Fruit fly (Drosophila melanogaster): ENCODE data around the gene Arp6.

The Arp6 gene

DNA sequence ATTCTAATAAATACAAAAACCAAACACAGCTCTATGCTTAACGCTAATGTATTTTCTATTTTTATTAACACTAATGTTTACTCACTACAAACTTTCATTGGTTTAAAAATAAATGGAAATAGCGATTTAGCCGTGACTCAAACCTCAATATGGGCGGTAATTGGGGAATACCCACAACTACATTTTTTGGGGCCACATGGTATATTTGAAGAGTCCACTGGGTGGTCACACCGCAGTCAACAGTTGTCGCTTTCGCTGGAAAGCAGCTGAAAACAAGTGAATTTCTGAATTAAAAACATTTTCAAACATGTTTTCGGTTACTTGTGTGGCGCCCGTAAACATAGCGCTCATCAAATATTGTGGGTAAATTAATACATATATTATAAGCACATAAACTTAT is 12.0 kb upstream of the Arp6 start, which contains the start of gene Mvd:
Mvd (plus strand) TSS at position 222 of the 400 bp plus-strand sequence.
- peak; percentile 52 for TF ChIP-seq CG17801 (GFP tag; optimal IDR thresholded peaks at IDR 0.05; ENCODE audit: partially characterized antibody)

DNA sequence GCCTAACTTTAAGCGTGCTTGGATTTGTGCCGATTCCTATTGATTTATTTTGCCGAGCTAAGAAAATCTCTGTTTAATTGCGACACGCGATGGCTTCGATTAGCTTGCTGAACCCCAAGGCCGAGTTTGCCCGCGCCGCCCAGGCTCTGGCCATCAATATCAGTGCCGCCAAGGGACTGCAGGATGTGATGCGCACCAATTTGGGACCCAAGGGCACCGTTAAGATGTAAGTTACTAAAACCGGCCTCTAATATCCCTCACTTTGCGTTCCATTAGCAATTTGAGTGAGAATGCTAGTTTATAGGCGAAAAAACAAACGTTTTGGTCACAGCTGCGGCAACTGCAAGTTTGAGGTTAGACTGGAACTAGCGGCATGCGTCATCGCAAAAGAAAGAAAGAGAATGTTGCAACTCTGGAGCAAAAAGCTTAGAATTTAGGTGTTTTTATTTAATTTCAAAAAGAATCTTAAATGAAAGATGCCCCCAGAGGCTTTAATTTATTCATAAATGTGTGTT is 9.8 kb upstream of the Arp6 start:
- no peak for TF ChIP-seq CG17801 (GFP tag; optimal IDR thresholded peaks at IDR 0.05; ENCODE audit: partially characterized antibody)

DNA sequence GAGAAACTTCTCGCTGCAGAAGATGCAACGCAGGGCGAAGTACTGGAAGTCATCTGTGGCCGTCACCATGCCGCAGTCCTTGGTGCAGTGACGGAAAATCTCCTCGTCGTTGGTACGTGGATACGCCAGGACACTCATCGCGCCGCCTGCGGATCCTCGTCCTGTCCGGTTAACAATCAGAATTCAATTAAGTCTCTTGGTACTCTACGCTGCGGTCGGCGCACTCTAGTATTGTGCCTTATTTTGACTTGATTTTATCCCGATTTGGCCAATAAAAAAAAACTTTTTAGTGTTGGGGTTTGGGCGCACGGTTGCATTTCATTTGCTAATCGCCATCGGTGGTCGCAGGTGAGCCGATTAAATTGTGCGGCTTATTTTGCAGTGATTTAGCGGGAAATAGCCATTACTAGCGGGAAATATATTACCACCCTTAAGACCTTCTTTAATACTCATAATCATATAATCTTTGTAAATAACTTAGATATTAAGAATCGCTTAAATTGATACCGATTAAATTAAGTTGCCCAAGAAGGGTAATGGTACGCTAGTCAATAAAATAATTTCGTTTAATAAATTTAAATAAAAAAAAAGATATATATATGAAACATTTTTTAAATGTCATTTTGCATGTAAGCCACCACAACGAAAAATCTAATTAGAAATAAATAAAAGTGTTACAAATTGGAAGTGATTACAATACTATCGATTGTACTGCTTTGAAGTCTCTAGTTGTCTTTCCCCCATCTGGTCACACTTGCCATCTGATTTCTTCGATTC is 9.2 kb upstream of the Arp6 start, which contains the start of the genes CG8944 and CCT6:
CG8944 (minus strand) TSS at position 327 of the 777 bp plus-strand sequence.
CCT6 (plus strand) TSS at position 744 of the 777 bp plus-strand sequence.
- peak; percentile 8 for TF ChIP-seq CG17801 (GFP tag; optimal IDR thresholded peaks at IDR 0.05; ENCODE audit: partially characterized antibody)

DNA sequence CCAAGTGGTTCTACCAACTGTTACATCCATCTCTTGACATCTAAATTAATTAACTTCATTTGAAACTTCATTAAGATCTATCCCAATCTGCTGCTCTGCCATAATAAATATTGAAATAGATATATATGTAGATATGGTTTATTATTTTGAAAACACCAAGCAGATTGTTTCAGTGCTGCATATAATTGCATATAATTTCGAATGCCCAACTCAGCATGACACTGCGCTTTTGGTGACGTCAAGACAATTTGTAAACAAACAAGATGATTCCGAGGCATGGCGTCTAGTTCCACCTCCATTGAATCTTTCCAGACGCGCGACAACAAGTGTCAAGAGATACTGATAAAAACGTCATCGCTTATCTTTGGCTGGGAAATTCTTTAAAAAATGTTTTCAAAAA is 4.0 kb upstream of the Arp6 start:
- no peak for TF ChIP-seq CG17801 (GFP tag; optimal IDR thresholded peaks at IDR 0.05; ENCODE audit: partially characterized antibody)

DNA sequence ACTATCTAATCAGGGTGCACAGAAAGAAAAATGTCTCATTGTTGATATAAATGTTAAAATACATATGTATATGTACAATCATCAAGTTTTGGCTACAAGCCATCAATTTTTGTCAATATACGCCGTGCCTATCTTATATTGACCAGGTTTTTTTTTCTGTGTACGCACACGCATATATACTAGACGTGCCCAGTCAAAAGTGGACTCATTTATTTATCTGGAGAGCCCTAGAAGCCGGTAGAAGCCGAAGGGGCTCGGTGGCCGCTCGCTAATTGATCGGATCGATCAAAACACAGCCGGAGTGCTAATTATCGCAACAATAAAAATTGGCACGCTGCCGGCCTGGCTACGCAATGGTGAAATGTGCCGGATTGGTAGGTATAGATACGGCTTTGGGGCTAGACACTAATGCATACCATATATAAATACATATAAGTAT is 3.4 kb upstream of the Arp6 start:
- peak; percentile 8 for TF ChIP-seq CG17801 (GFP tag; optimal IDR thresholded peaks at IDR 0.05; ENCODE audit: partially characterized antibody)

DNA sequence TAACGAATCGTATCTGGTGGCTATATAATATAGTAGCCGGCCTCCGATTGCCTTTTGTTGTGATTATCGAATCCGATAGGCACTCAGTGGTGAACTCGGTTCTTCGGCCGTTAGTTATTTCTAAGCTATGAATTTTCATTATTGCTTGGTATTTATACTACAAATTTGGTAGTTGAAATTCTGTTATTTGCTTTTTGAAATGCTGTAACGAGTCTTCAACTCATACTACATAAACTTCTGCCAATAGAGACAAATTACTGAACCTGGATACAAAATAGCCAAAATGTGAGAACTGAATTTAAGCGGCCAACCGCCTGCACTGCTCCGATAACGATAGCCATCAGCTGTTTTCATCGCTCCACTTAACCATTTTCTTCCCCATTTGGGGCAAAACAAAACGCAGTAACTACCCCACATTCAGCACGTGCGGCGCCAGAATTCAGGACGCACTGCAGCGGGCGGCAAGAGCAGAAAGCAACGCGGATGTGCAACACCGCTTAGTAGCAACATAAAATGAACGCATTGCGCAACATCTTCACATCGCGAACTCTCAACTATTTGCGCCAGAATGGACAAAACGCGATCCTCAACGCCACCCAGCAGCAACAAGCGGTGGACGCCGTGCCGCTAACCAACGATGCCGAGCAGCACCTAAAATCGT is 2.1 kb upstream of the Arp6 start, which contains the start of the genes CG11679 and CG8206:
CG11679 (minus strand) TSS at position 65 of the 661 bp plus-strand sequence.
CG8206 (plus strand) TSS at position 341 of the 661 bp plus-strand sequence.
- TF ChIP-seq CG17801 (GFP tag; optimal IDR thresholded peaks at IDR 0.05; ENCODE audit: partially characterized antibody): peak; percentile 79

DNA sequence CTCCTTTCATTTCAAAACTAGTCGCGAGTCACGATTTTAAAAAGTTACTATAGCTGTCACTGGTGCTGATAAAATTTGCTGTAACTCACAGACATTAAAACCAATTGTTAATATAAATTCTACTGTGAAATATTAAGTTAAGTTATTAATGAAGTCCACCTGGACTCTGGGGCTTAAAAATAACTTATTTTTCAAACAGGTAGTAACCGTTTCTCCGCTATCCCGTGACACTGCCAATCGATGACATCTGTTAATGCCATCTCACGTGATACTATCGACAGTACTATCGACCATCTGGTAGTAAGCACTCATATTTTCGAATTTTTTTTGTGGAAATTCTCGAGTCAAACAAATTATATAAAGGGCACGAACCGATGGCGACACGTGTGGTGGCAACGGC is 2.9 kb downstream of the Arp6 start, which contains the start of the genes CG12379 and MagR:
CG12379 (minus strand) TSS at position 2 of the 400 bp plus-strand sequence.
MagR (plus strand) TSS at position 276 of the 400 bp plus-strand sequence.
- TF ChIP-seq CG17801 (GFP tag; optimal IDR thresholded peaks at IDR 0.05; ENCODE audit: partially characterized antibody): peak; percentile 66

DNA sequence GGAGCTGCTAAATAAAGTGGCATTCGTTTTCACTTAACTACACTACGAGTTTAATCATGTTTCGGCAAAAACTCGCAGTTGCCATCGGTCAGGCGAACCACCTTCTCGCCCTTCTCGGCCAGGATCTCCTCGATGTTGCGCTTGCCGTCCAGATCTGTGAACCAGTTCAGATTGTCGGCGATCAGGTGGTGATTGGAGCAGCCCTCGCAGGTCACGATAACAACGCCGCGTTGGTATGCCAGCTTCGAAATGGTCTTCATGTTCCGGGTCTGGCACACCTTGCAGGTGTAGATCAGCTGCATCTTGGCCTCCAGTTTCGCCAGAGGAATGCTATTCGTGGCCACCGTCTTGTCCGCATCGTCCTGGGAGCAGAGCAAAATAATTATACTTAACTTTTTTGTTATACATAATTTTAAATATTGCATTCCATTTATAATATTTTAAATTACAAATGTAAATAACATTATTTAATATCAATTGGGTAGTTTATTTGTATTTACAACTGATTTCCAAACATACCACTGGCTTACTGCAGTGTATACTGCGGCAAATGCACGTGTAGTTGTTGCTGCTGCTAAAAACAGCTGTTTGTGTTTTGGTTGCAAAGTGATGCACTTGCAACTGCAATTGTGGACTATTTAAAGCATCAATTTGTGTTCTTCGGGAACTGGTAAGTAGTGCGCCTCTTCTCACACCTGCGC is 3.6 kb downstream of the Arp6 start:
- TF ChIP-seq CG17801 (GFP tag; optimal IDR thresholded peaks at IDR 0.05; ENCODE audit: partially characterized antibody): no peak

DNA sequence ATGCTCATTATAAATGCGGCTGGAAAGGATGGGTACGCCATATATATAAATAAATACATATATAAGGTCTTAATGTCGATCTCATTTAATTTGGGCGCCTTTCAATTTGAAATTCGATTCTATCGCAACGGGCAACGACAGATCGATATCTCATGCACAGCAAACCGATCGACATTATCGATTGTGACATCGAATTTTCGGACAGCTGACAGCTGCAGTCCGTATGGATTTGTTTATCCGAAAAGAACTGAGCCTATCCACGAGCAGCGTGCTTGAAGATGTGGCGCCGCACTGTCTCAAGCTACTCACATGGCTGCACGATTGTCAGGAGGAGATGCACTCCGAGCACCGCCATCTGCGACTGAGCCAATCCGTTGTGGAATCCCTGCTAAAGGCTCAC is 5.0 kb downstream of the Arp6 start, which contains the start of gene CG8191:
CG8191 (plus strand) TSS at position 211 of the 400 bp plus-strand sequence.
- no peak for TF ChIP-seq CG17801 (GFP tag; optimal IDR thresholded peaks at IDR 0.05; ENCODE audit: partially characterized antibody)

DNA sequence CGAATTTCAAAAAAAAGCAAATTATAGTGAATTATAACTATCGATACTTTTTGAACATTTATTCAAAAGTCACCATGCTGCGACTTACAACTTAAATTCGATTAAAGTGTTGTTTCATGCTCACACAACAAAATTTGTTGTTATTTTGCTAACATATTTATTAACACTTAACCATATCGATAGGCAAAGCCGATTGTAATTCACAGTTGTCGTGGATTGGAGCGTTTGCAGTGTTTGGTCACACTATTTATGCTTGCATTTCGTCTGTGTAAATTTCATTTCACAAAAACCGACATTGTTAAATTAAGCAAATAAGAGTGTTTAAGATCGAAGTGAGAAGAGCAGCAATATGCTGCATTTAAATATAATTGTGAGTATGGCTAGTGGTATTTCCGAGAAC is 24.5 kb downstream of the Arp6 start, which contains the start of gene HUWE1:
HUWE1 (plus strand) TSS at position 220 of the 400 bp plus-strand sequence.
- TF ChIP-seq CG17801 (GFP tag; optimal IDR thresholded peaks at IDR 0.05; ENCODE audit: partially characterized antibody): peak; percentile 59

DNA sequence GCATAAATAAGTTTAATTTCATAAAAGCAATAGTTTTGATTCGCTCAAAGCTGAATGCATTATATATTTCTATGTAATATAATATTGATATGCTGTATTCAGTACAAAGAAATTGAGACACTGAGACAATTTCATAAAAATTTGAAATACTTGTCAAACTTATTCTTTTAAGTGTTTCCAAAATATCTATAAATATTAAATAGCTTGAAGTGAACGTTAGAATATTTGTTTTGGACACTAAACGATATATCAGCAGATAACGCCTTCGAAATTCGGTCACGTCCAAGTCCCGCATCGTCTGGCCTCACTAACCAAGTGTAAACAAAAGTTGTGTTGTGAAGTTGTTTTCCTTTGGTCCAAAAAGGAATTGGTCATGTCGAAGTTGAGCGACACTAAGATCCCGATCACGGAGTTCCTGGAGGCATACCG is 26.2 kb downstream of the Arp6 start:
- TF ChIP-seq CG17801 (GFP tag; optimal IDR thresholded peaks at IDR 0.05; ENCODE audit: partially characterized antibody): no peak

DNA sequence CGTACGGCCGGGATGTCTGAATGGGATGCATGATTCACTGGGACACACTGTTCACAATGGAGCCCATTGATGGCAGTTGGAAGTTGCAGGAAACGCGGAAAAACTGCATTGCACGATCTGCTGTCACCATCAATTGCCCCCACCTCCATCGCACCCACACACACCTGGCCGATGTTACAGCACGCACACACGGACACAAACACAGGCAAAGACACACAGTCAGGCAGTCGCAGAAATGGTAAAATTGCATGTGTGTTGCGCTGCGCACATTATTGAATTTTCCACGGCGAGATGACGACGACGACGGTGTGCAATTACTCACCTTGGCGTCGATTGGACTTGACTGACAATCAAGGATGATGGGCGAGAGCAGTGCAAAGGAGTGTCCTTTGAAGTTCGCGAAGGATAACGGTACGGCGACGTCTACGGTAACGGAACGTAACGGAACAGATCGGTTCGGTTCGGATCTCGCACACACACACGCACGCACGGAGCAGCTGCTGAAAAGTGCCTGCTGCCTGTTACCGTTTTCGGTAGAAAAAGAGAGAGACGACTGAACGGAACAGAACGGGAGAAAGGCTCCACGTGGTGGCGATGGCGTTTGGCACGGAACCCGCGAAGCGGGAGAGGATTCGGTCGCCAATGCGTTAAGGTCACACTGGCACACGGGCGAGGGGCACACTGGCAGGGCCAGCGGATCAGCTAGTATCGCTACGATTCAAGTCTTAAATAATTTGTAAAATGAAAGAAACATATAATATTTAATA is 26.8 kb downstream of the Arp6 start, which contains the start of the genes CG9281 and CG15601:
CG9281 (minus strand) TSS at position 556 of the 767 bp plus-strand sequence.
CG15601 (plus strand) TSS at position 664 of the 767 bp plus-strand sequence.
- TF ChIP-seq CG17801 (GFP tag; optimal IDR thresholded peaks at IDR 0.05; ENCODE audit: partially characterized antibody): peak; percentile 63

DNA sequence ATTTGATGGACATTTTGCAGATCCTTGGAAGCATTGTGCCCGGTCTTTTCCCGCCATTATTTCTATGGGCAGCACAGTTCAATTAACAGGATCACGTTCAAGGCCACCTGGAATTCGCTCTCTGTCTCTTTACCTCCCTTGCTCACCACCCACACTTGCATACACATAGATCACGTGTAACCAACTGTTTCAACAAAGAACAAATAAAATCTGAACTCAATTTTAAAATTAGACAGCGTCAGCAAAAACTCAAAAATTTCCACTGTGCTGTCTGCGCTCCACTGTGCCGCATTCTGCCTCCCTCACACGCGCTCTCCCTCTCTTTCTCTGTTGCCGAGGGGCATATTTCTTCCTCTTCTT is 27.3 kb downstream of the Arp6 start:
- TF ChIP-seq CG17801 (GFP tag; optimal IDR thresholded peaks at IDR 0.05; ENCODE audit: partially characterized antibody): no peak
